Worm (Caenorhabditis elegans): Measurements from ENCODE around the gene spi-1.

spi-1 gene

DNA sequence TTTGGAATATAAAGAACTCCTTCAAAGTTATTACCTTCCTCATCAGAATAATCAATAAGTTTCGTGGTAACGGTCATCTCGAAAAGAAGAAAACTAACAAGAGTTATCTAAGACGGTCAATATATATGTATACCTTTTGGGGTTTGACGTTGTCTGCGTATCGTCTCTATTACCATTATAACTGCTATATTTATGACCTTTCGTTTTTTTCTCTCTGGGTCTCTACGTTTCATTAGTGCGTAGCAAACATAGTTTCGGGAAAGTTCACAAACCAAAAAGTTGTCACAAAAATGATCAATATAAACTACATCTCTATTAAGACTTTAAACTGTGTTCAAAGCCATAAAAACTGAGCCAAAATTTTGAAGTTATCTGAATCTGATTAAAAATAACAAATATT is 38.8 kb upstream of the spi-1 start, which contains the start of gene D1022.4 (continued):
- TF ChIP-seq fkh-4 (tag; optimal IDR thresholded peaks at IDR 0.05; ENCODE audit: borderline replicate concordance) (no peak), fkh-10 (GFP tag; optimal IDR thresholded peaks at IDR 0.05) (no peak), nhr-237 (tag; optimal IDR thresholded peaks at IDR 0.05) (no peak), C16A3.4 (tag; optimal IDR thresholded peaks at IDR 0.05) (no peak), unc-86 (tag; optimal IDR thresholded peaks at IDR 0.05) (no peak), tbx-2 (tag; optimal IDR thresholded peaks at IDR 0.05) (no peak), grh-1 (GFP tag; IDR thresholded peaks at IDR 0.05) (no peak), elt-2 (tag; optimal IDR thresholded peaks at IDR 0.05) (no peak), Y116A8C.19 (tag; optimal IDR thresholded peaks at IDR 0.05; ENCODE audit: borderline replicate concordance) (no peak), ama-1 (optimal IDR thresholded peaks at IDR 0.05) (no peak), pqm-1 (tag; optimal IDR thresholded peaks at IDR 0.05) (no peak), egl-13 (tag; optimal IDR thresholded peaks at IDR 0.05) (no peak), lin-13 (GFP tag; optimal IDR thresholded peaks at IDR 0.05) (no peak), vab-15 (tag; optimal IDR thresholded peaks at IDR 0.05) (no peak), nhr-77 (tag; optimal IDR thresholded peaks at IDR 0.05) (no peak), snpc-4 (tag; optimal IDR thresholded peaks at IDR 0.05) (no peak), mef-2 (tag; optimal IDR thresholded peaks at IDR 0.05) (no peak), ces-1 (GFP tag; optimal IDR thresholded peaks at IDR 0.05) (no peak), sox-4 (tag; optimal IDR thresholded peaks at IDR 0.05) (no peak), nhr-47 (tag; optimal IDR thresholded peaks at IDR 0.05) (no peak), unc-98 (GFP tag; IDR thresholded peaks at IDR 0.05) (no peak), pax-3 (tag; optimal IDR thresholded peaks at IDR 0.05) (no peak), nhr-76 (tag; optimal IDR thresholded peaks at IDR 0.05) (no peak), lir-3 (tag; optimal IDR thresholded peaks at IDR 0.05; ENCODE audit: poor library complexity) (no peak), nhr-90 (tag; optimal IDR thresholded peaks at IDR 0.05; ENCODE audit: poor library complexity) (no peak), jun-1 (tag; optimal IDR thresholded peaks at IDR 0.05) (no peak), hlh-4 (tag; optimal IDR thresholded peaks at IDR 0.05) (no peak), mab-9 (GFP tag; IDR thresholded peaks at IDR 0.05) (no peak)

DNA sequence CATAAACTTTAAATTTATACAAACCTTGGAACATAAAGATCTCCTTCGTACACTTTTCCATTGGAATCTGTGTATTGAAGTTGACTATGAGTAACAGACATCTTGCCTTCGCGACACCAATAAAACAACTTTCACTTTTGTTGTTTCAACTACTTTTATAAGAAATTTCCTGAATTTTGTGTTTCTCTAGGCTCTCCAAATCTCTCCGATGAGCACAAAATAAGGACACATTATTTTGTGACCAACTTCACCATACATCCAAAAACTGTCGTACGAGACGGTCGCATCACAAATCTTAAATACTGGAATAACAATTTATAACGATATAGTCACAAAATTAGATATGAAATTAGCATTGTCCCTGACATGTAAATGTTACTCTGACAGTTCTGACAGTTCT is 37.3 kb upstream of the spi-1 start, which contains the start of gene D1022.5:
Gene D1022.5, minus strand, starts transcription at position 101 of the 400 bp plus-strand sequence.
- TF ChIP-seq lin-39 (tag; optimal IDR thresholded peaks at IDR 0.05) (no peak), mef-2 (tag; optimal IDR thresholded peaks at IDR 0.05) (no peak), ceh-82 (tag; optimal IDR thresholded peaks at IDR 0.05) (no peak), nhr-85 (tag) (peak; percentile 0), lin-14 (GFP tag; optimal IDR thresholded peaks at IDR 0.05) (no peak)

DNA sequence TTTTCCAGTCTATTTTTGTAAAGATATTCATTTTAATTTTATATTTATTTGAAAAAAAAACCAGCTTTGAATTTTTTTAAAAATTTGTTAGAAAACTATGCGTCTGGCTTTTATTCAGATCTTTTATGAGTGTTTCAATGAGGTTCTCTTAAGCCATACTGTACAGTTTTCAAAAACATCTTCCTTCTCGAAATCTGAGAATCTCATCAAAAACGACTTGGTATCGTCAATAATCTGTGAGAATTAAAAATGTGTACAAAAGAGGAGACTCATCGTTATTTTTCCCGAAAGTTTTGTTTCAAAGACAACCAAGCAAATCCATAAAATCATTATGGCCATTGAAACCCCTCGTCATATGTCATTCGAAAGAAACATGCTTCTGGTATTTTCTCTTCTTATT is 36.8 kb upstream of the spi-1 start, which contains the start of gene D1022.2:
Gene D1022.2, plus strand, starts transcription at position 301 of the 400 bp plus-strand sequence.
- TF ChIP-seq sox-4 (tag; optimal IDR thresholded peaks at IDR 0.05) (no peak), alr-1 (tag; optimal IDR thresholded peaks at IDR 0.05; ENCODE audit: borderline replicate concordance) (no peak), zip-4 (GFP tag; optimal IDR thresholded peaks at IDR 0.05) (no peak), sptf-1 (tag; optimal IDR thresholded peaks at IDR 0.05) (no peak), C34B4.2 (tag; optimal IDR thresholded peaks at IDR 0.05) (no peak), lin-35 (GFP tag; optimal IDR thresholded peaks at IDR 0.05) (no peak)

DNA sequence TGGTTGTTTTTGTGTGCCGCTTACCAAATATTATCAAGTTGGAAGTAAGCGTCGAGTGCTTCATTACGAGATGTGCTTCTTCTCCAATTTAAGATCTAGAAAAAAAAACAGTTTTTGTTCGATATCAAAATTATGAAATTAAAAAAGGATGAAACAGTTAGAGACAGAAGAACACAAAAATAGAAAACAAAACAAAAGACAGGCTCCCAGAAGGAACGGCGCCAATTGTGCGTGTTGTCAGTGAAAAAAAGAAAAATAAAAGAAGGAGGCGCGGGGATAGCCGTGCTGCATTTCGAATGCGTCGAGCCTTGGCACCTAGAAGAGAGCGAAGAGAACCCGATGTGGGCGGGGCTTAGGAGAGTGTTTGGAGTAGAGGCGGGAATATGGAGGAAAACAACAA is 30.5 kb upstream of the spi-1 start, which contains the start of gene sro-1:
Gene sro-1, minus strand, starts transcription at position 101 of the 400 bp plus-strand sequence.
- TF ChIP-seq swsn-7 (tag; optimal IDR thresholded peaks at IDR 0.05), result no peak
- no peak for TF ChIP-seq unc-130 (tag; optimal IDR thresholded peaks at IDR 0.05)
- no peak for TF ChIP-seq mef-2 (tag; optimal IDR thresholded peaks at IDR 0.05)
- no peak for TF ChIP-seq nhr-84 (tag; optimal IDR thresholded peaks at IDR 0.05)
- no peak for TF ChIP-seq unc-86 (tag; optimal IDR thresholded peaks at IDR 0.05)
- TF ChIP-seq fkh-4 (tag; optimal IDR thresholded peaks at IDR 0.05; ENCODE audit: borderline replicate concordance), result no peak
- no peak for TF ChIP-seq tlp-1 (tag; optimal IDR thresholded peaks at IDR 0.05)
- TF ChIP-seq hlh-4 (tag; optimal IDR thresholded peaks at IDR 0.05), result no peak

Data from whole organism, L1 larva.